Worm (Caenorhabditis elegans): Measurements from ENCODE around the gene K11H12.1.

DNA sequence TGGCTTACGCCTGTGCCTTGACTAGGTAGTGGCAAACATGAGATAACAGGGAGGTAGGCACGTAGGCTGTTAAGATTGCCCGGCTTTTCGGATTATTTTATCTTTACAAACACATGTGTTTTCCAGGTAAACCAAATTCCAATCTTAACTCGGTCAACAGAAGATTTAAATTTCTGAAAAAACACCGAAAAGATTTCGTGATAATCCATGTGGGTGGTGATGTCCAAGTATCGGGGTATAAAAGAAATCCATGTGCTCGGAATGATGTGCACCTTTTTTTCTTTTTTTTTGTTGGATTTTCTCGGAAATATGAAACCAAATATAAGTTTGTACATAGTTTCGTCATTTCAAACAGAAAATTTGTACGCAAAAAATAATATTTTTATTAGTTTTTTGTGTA is 9.7 kb downstream of the K11H12.1 start:
- no peak for TF ChIP-seq ztf-4 (tag; optimal IDR thresholded peaks at IDR 0.05)
- no peak for TF ChIP-seq nhr-25 (tag; optimal IDR thresholded peaks at IDR 0.05)
- TF ChIP-seq lin-39 (tag; optimal IDR thresholded peaks at IDR 0.05): no peak
- TF ChIP-seq mdl-1 (tag; optimal IDR thresholded peaks at IDR 0.05): no peak
- TF ChIP-seq tbx-2 (tag; optimal IDR thresholded peaks at IDR 0.05): no peak
- TF ChIP-seq elt-3 (tag; optimal IDR thresholded peaks at IDR 0.05): no peak
- no peak for TF ChIP-seq ama-1 (optimal IDR thresholded peaks at IDR 0.05)
